Worm (Caenorhabditis elegans) whole organism, late embryonic: Measurements from ENCODE around the gene fbxa-210.

Experiments used
- ahr-1 ChIP-seq: sonication (generic microtip); optimal IDR thresholded peaks from 2 replicates; lab custom pipeline; 2016; ENCODE audit warnings: missing genetic modification characterization, missing compliant biosample characterization
- ceh-18 ChIP-seq: sonication (generic microtip); optimal IDR thresholded peaks from 2 replicates; lab custom pipeline; 2016; ENCODE audit warnings: missing genetic modification characterization, missing compliant biosample characterization
- ceh-19 ChIP-seq: fragments of 200-800 bp; sonication (Bioruptor generic); optimal IDR thresholded peaks from 2 replicates; lab custom pipeline; 2018; ENCODE audit warnings: mild to moderate bottlenecking, missing genetic modification characterization, missing compliant biosample characterization
- ceh-2 ChIP-seq: sonication (generic microtip); optimal IDR thresholded peaks from 2 replicates; lab custom pipeline; 2016; ENCODE audit warnings: missing genotype, missing genetic modification characterization, missing compliant biosample characterization
- ceh-22 ChIP-seq: sonication (generic microtip); optimal IDR thresholded peaks from 2 replicates; lab custom pipeline; 2017; ENCODE audit warnings: missing biosample characterization, missing genetic modification characterization
- ceh-30 ChIP-seq: fragments of 150-350 bp; optimal IDR thresholded peaks from 2 replicates; lab custom pipeline; 2014; ENCODE audit warnings: missing biosample characterization, missing genetic modification characterization
- ceh-31 ChIP-seq: sonication (generic microtip); optimal IDR thresholded peaks from 2 replicates; lab custom pipeline; 2016; ENCODE audit warnings: missing genetic modification characterization, missing compliant biosample characterization
- ceh-34 ChIP-seq: sonication (generic microtip); optimal IDR thresholded peaks from 2 replicates; lab custom pipeline; 2016; ENCODE audit warnings: mild to moderate bottlenecking, missing genetic modification characterization, missing compliant biosample characterization
- ceh-48 ChIP-seq: sonication (generic microtip); optimal IDR thresholded peaks from 2 replicates; lab custom pipeline; 2016; ENCODE audit warnings: missing genetic modification characterization, inconsistent platforms, missing compliant biosample characterization
- ceh-6 ChIP-seq: fragments of 200-800 bp; sonication (Bioruptor generic); optimal IDR thresholded peaks from 2 replicates; lab custom pipeline; 2018; ENCODE audit warnings: mild to moderate bottlenecking, missing genetic modification characterization, missing compliant biosample characterization
- che-1 ChIP-seq: sonication (generic microtip); optimal IDR thresholded peaks from 2 replicates; lab custom pipeline; 2016; ENCODE audit warnings: mild to moderate bottlenecking, missing genetic modification characterization, missing compliant biosample characterization
- dve-1 ChIP-seq: sonication (generic microtip); optimal IDR thresholded peaks from 2 replicates; lab custom pipeline; 2017; ENCODE audit warnings: antibody characterized with exemption, mild to moderate bottlenecking, missing genetic modification characterization, missing compliant biosample characterization
- elt-4 ChIP-seq: sonication (generic microtip); optimal IDR thresholded peaks from 2 replicates; lab custom pipeline; 2016; ENCODE audit warnings: missing genetic modification characterization, missing compliant biosample characterization
- ets-4 ChIP-seq: sonication (generic microtip); optimal IDR thresholded peaks from 2 replicates; lab custom pipeline; 2016; ENCODE audit warnings: missing genetic modification characterization, missing compliant biosample characterization
- fax-1 ChIP-seq: sonication (generic microtip); optimal IDR thresholded peaks from 2 replicates; lab custom pipeline; 2016; ENCODE audit warnings: missing genotype, missing genetic modification characterization, missing compliant biosample characterization
- fkh-10 ChIP-seq: fragments of 150-350 bp; optimal IDR thresholded peaks from 2 replicates; lab custom pipeline; 2014; ENCODE audit warnings: missing biosample characterization, missing genetic modification reagents, missing genetic modification characterization
- gmeb-2 ChIP-seq: sonication (generic microtip); optimal IDR thresholded peaks from 2 replicates; lab custom pipeline; 2016; ENCODE audit warnings: missing genetic modification characterization, inconsistent platforms, missing compliant biosample characterization
- hlh-30 ChIP-seq: sonication (generic microtip); optimal IDR thresholded peaks from 2 replicates; lab custom pipeline; 2017; ENCODE audit warnings: antibody characterized with exemption, missing genetic modification characterization, missing compliant biosample characterization; ENCODE audit not compliant: insufficient read depth
- hlh-6 ChIP-seq: sonication (generic microtip); optimal IDR thresholded peaks from 2 replicates; lab custom pipeline; 2016; ENCODE audit warnings: missing genotype, missing genetic modification characterization, missing compliant biosample characterization
- lim-6 ChIP-seq: sonication (generic microtip); optimal IDR thresholded peaks from 2 replicates; lab custom pipeline; 2016; ENCODE audit warnings: missing genetic modification characterization, missing compliant biosample characterization
- lin-11 ChIP-seq: fragments of 200-800 bp; sonication (Bioruptor generic); optimal IDR thresholded peaks from 2 replicates; lab custom pipeline; 2018; ENCODE audit warnings: mild to moderate bottlenecking, missing genetic modification characterization, missing compliant biosample characterization
- mec-3 ChIP-seq: sonication (generic microtip); optimal IDR thresholded peaks from 2 replicates; lab custom pipeline; 2016; ENCODE audit warnings: borderline replicate concordance, missing genetic modification characterization, missing compliant biosample characterization
- nfya-1 ChIP-seq: sonication (generic microtip); optimal IDR thresholded peaks from 2 replicates; lab custom pipeline; 2017; ENCODE audit warnings: missing genetic modification characterization, mild to moderate bottlenecking, missing compliant biosample characterization, antibody characterized with exemption, moderate library complexity
- nhr-232 ChIP-seq: sonication (generic microtip); optimal IDR thresholded peaks from 2 replicates; lab custom pipeline; 2016; ENCODE audit warnings: missing genetic modification characterization, missing compliant biosample characterization
- odd-2 ChIP-seq: sonication (generic microtip); optimal IDR thresholded peaks from 2 replicates; lab custom pipeline; 2017; ENCODE audit warnings: antibody characterized with exemption, mild to moderate bottlenecking, missing genetic modification characterization, missing compliant biosample characterization
- pat-9 ChIP-seq: fragments of 200-800 bp; sonication (Bioruptor generic); optimal IDR thresholded peaks from 2 replicates; lab custom pipeline; 2018; ENCODE audit warnings: mild to moderate bottlenecking, missing genetic modification characterization, moderate library complexity, missing compliant biosample characterization
- pax-1 ChIP-seq: fragments of 150-350 bp; optimal IDR thresholded peaks from 2 replicates; lab custom pipeline; 2014; ENCODE audit warnings: missing biosample characterization, missing genetic modification characterization
- pqm-1 ChIP-seq: sonication (generic microtip); optimal IDR thresholded peaks from 2 replicates; lab custom pipeline; 2016; ENCODE audit warnings: missing genetic modification characterization, missing compliant biosample characterization
- pros-1 ChIP-seq: fragments of 150-350 bp; optimal IDR thresholded peaks from 2 replicates; lab custom pipeline; 2014; ENCODE audit warnings: missing biosample characterization, missing genetic modification reagents, missing genetic modification characterization
- rnt-1 ChIP-seq: sonication (generic microtip); optimal IDR thresholded peaks from 2 replicates; lab custom pipeline; 2016; ENCODE audit warnings: missing genetic modification characterization, missing compliant biosample characterization
- sdc-2 ChIP-seq: sonication (generic microtip); optimal IDR thresholded peaks from 2 replicates; lab custom pipeline; 2016; ENCODE audit warnings: missing genotype, missing genetic modification characterization, missing compliant biosample characterization
- sox-2 ChIP-seq: fragments of 200-800 bp; sonication (Bioruptor generic); IDR thresholded peaks from 2 replicates; pipeline ENCODE4 v1.3.6; 2022; ENCODE audit warnings: missing genetic modification reagents, missing genetic modification characterization, missing compliant biosample characterization
- syd-9 ChIP-seq: sonication (generic microtip); optimal IDR thresholded peaks from 2 replicates; lab custom pipeline; 2016; ENCODE audit warnings: mild to moderate bottlenecking, missing genetic modification characterization, moderate library complexity, missing compliant biosample characterization
- tbx-2 ChIP-seq: sonication (generic microtip); optimal IDR thresholded peaks from 2 replicates; lab custom pipeline; 2016; ENCODE audit warnings: missing genetic modification characterization, missing compliant biosample characterization
- unc-42 ChIP-seq: sonication (generic microtip); optimal IDR thresholded peaks from 2 replicates; lab custom pipeline; 2016; ENCODE audit warnings: missing genotype, missing genetic modification characterization, missing compliant biosample characterization
- unc-55 ChIP-seq: sonication (generic microtip); optimal IDR thresholded peaks from 2 replicates; lab custom pipeline; 2017; ENCODE audit warnings: missing biosample characterization, missing genetic modification reagents, missing genetic modification characterization
- zip-5 ChIP-seq: sonication (generic microtip); optimal IDR thresholded peaks from 2 replicates; lab custom pipeline; 2016; ENCODE audit warnings: missing genetic modification characterization, missing compliant biosample characterization

The fbxa-210 gene

ce11 chrV:18125075-18125474 lies at the start of gene fbxa-210:
TSS of gene fbxa-210 (plus strand) at chrV:18125375.
- TF ChIP-seq sox-2 (GFP tag; lab: Robert Waterston, UW) (no peak), pat-9 (tag; lab: Kevin White, UChicago) (no peak), ceh-18 (tag; lab: Kevin White, UChicago) (no peak), ceh-30 (tag; lab: Kevin White, UChicago) (no peak), ceh-31 (tag; lab: Kevin White, UChicago) (no peak), nhr-232 (tag; lab: Kevin White, UChicago) (no peak), dve-1 (no peak), ahr-1 (tag; lab: Kevin White, UChicago) (no peak), ceh-2 (tag; lab: Kevin White, UChicago) (no peak), pros-1 (tag; lab: Kevin White, UChicago) (no peak), lin-11 (tag; lab: Kevin White, UChicago) (no peak), ceh-19 (GFP tag; lab: Kevin White, UChicago) (no peak)

ce11 chrV:18079163-18079562 lies 46.0 kb upstream of the fbxa-210 start:
- TF ChIP-seq ceh-30 (tag; lab: Kevin White, UChicago), result peak; percentile 75
- TF ChIP-seq ceh-48 (tag; lab: Kevin White, UChicago), result peak; percentile 100
- peak; percentile 38 for TF ChIP-seq unc-42 (tag; lab: Kevin White, UChicago)
- peak; percentile 76 for TF ChIP-seq ceh-31 (tag; lab: Kevin White, UChicago)
- TF ChIP-seq tbx-2 (tag; lab: Kevin White, UChicago), result peak; percentile 45
- TF ChIP-seq dve-1, result peak; percentile 21
- TF ChIP-seq ceh-6 (GFP tag; lab: Kevin White, UChicago), result no peak
- peak; percentile 39 for TF ChIP-seq ceh-34 (tag; lab: Kevin White, UChicago)
- peak; percentile 68 for TF ChIP-seq unc-55
- TF ChIP-seq ets-4 (tag; lab: Kevin White, UChicago), result no peak
- TF ChIP-seq nfya-1 (tag; lab: Kevin White, UChicago), result peak; percentile 70
- no peak for TF ChIP-seq ahr-1 (tag; lab: Kevin White, UChicago)
- TF ChIP-seq gmeb-2 (tag; lab: Kevin White, UChicago), result no peak
- TF ChIP-seq hlh-30 (tag; lab: Kevin White, UChicago), result peak; percentile 74
- TF ChIP-seq pax-1 (tag; lab: Kevin White, UChicago), result no peak
- TF ChIP-seq ceh-18 (tag; lab: Kevin White, UChicago), result peak; percentile 24
- no peak for TF ChIP-seq mec-3 (tag; lab: Kevin White, UChicago)

ce11 chrV:18081857-18082256 lies 43.3 kb upstream of the fbxa-210 start, which contains the start of gene nova-1:
TSS of gene nova-1 (minus strand) at chrV:18081957.
- TF ChIP-seq che-1 (no peak), ceh-34 (tag; lab: Kevin White, UChicago) (no peak), hlh-6 (no peak), ceh-2 (tag; lab: Kevin White, UChicago) (no peak), ceh-48 (tag; lab: Kevin White, UChicago) (no peak), mec-3 (tag; lab: Kevin White, UChicago) (no peak)

- TF ChIP-seq sdc-2 (no peak), ets-4 (tag; lab: Kevin White, UChicago) (no peak), zip-5 (tag; lab: Kevin White, UChicago) (no peak), rnt-1 (no peak), ceh-18 (tag; lab: Kevin White, UChicago) (no peak), fax-1 (tag; lab: Kevin White, UChicago) (no peak), fkh-10 (GFP tag; lab: Kevin White, UChicago) (no peak), lim-6 (tag; lab: Kevin White, UChicago) (no peak), ceh-22 (tag; lab: Kevin White, UChicago) (no peak), pros-1 (tag; lab: Kevin White, UChicago) (no peak), elt-4 (tag; lab: Kevin White, UChicago) (no peak), ceh-31 (tag; lab: Kevin White, UChicago) (no peak), ceh-30 (tag; lab: Kevin White, UChicago) (no peak), pqm-1 (tag; lab: Kevin White, UChicago) (no peak), odd-2 (tag; lab: Kevin White, UChicago) (no peak), syd-9 (tag; lab: Kevin White, UChicago) (no peak)
- TF ChIP-seq, all 69 proteins: peak for 0
Measured at ce11 chrV:18085150-18085833, 39.9 kb upstream of the fbxa-210 start, which contains the start of gene fbxa-106. TSS of gene fbxa-106 (minus strand) at chrV:18085200.
